Fruit fly (Drosophila melanogaster): ENCODE measurements around the gene CapaR.
A peak's percentile ranks its signal among the peaks of the same experiment; 100 is the strongest.

CapaR gene

DNA sequence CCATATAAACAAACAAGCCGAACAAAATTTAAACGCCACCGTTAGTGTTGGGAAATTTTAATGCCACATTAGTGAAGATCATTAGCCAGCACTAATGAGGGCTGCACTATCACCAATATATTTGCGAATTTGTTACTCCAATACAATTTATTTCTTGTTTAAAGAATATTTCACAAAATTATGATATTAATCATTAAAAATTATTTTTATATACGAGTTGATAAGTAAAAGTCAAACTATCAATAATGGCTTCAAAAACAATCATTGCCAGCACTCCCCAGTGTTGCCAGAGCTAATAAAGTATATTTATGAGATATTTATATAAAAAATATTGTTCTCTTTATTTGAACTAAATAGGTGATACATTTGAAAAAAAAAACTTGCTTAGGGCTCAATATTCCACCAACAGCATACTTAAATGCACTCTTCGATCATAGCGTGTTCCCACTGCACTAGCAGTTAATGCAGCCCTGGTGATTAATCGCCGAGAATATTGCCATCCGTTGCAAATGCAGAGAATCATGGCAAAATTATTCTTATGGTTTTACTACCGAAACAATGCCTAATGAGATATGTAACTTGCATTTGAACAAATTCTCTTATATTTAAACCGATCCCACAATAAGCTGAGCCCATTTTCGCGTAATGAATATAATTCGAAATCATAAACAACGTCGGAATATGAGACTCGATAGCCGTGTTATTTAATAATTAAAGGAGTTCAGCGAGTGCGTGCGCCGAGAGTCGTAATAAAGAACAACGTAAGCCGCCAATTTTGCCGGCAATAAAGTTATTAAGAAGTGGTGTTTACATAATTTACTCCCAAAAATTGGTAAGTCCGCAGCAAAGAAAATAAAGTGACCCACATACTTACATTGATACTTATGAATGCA is 45.9 kb downstream of the CapaR start, which contains the start of the genes SAK and Cdk12 (continued):
- no peak for TF ChIP-seq D (optimal IDR thresholded peaks at IDR 0.05)
- TF ChIP-seq D (GFP tag; optimal IDR thresholded peaks at IDR 0.05) = peak; percentile 81
- TF ChIP-seq pnt (GFP tag; optimal IDR thresholded peaks at IDR 0.05) = peak; percentile 71
- peak; percentile 82 for TF ChIP-seq E2f1 (GFP tag; IDR thresholded peaks at IDR 0.05)
- TF ChIP-seq cad (GFP tag; optimal IDR thresholded peaks at IDR 0.05) = no peak
- peak; percentile 10 for TF ChIP-seq CG1792 (GFP tag; optimal IDR thresholded peaks at IDR 0.05)
- TF ChIP-seq dm (GFP tag; optimal IDR thresholded peaks at IDR 0.05) = peak; percentile 68
- TF ChIP-seq CG12391 (tag; optimal IDR thresholded peaks at IDR 0.05) = peak; percentile 91
- peak; percentile 36 for TF ChIP-seq Hand (GFP tag; optimal IDR thresholded peaks at IDR 0.05)
- TF ChIP-seq bbx (GFP tag; IDR thresholded peaks at IDR 0.05; ENCODE audit: partially characterized antibody) = no peak
- TF ChIP-seq CG8290 (GFP tag; optimal IDR thresholded peaks at IDR 0.05) = peak; percentile 82
- TF ChIP-seq CG8290 (tag; optimal IDR thresholded peaks at IDR 0.05) = peak; percentile 58 to 62
- peak; percentile 72 for TF ChIP-seq HmgZ (tag; optimal IDR thresholded peaks at IDR 0.05)
- peak; percentile 45 for TF ChIP-seq CG3995 (GFP tag; optimal IDR thresholded peaks at IDR 0.05)
- no peak for TF ChIP-seq da (GFP tag; optimal IDR thresholded peaks at IDR 0.05)
- peak; percentile 64 for TF ChIP-seq Sry-β (GFP tag; optimal IDR thresholded peaks at IDR 0.05)
- TF ChIP-seq Meics (GFP tag; optimal IDR thresholded peaks at IDR 0.05) = peak; percentile 85
- TF ChIP-seq CHES-1-like (GFP tag; optimal IDR thresholded peaks at IDR 0.05) = peak; percentile 28
- TF ChIP-seq NK7.1 (GFP tag; optimal IDR thresholded peaks at IDR 0.05) = peak; percentile 13
- TF ChIP-seq nmo (GFP tag; optimal IDR thresholded peaks at IDR 0.05) = peak; percentile 90
- peak; percentile 55 for TF ChIP-seq trh (GFP tag; optimal IDR thresholded peaks at IDR 0.05)
- TF ChIP-seq seq (GFP tag; IDR thresholded peaks at IDR 0.05) = peak; percentile 64
- peak; percentile 86 for TF ChIP-seq tin (GFP tag; optimal IDR thresholded peaks at IDR 0.05)
- no peak for TF ChIP-seq sim (GFP tag; IDR thresholded peaks at IDR 0.05)
- TF ChIP-seq CG30403 (GFP tag; optimal IDR thresholded peaks at IDR 0.05) = peak; percentile 92
- TF ChIP-seq Sox102F (GFP tag; optimal IDR thresholded peaks at IDR 0.05) = peak; percentile 79
- TF ChIP-seq Elba2 (GFP tag; optimal IDR thresholded peaks at IDR 0.05) = peak; percentile 77
- TF ChIP-seq Opbp (GFP tag; IDR thresholded peaks at IDR 0.05; ENCODE audit: partially characterized antibody) = peak; percentile 44; the same call in 1 of the 3 replicates
- peak; percentile 72 for TF ChIP-seq CG12769 (tag; optimal IDR thresholded peaks at IDR 0.05)
- TF ChIP-seq stwl (tag; optimal IDR thresholded peaks at IDR 0.05) = peak; percentile 93
- TF ChIP-seq Bgb (GFP tag; IDR thresholded peaks at IDR 0.05; ENCODE audit: partially characterized antibody) = peak; percentile 36; the same call in 1 of the 2 replicates
- peak; percentile 73 for TF ChIP-seq CG3407 (GFP tag; optimal IDR thresholded peaks at IDR 0.05)
- peak; percentile 66; the same call in 2 of the 3 replicates for TF ChIP-seq H15 (GFP tag; IDR thresholded peaks at IDR 0.05)
- peak; percentile 83 for TF ChIP-seq CG4820 (GFP tag; optimal IDR thresholded peaks at IDR 0.05)
- no peak for TF ChIP-seq HmgD (GFP tag; optimal IDR thresholded peaks at IDR 0.05)
- TF ChIP-seq Xbp1 (GFP tag; optimal IDR thresholded peaks at IDR 0.05) = peak; percentile 88
- peak; percentile 82 for TF ChIP-seq ttk (GFP tag; IDR thresholded peaks at IDR 0.05)
- peak; percentile 64; the same call in 1 of the 2 replicates for TF ChIP-seq rib (GFP tag; IDR thresholded peaks at IDR 0.05)
- TF ChIP-seq CG8765 (GFP tag; IDR thresholded peaks at IDR 0.05) = peak; percentile 67
- TF ChIP-seq CG34422 (GFP tag; IDR thresholded peaks at IDR 0.05) = peak; percentile 77
- peak; percentile 89 for TF ChIP-seq MESR4 (GFP tag; optimal IDR thresholded peaks at IDR 0.05)
- TF ChIP-seq eyg (GFP tag; optimal IDR thresholded peaks at IDR 0.05) = no peak
- peak; percentile 17 to 83 for TF ChIP-seq bsh (GFP tag; optimal IDR thresholded peaks at IDR 0.05)
- no peak; the same call in 1 of the 2 replicates for TF ChIP-seq Gsc (GFP tag; IDR thresholded peaks at IDR 0.05)
- TF ChIP-seq CG6765 (GFP tag; optimal IDR thresholded peaks at IDR 0.05) = peak; percentile 76
- TF ChIP-seq sens (GFP tag) = peak; percentile 91
- peak; percentile 88 for TF ChIP-seq CG1602 (GFP tag; optimal IDR thresholded peaks at IDR 0.05)
- peak; percentile 77 for TF ChIP-seq D19A (tag; optimal IDR thresholded peaks at IDR 0.05)
- no peak; the same call in 2 of the 3 replicates for TF ChIP-seq zen2 (GFP tag; IDR thresholded peaks at IDR 0.05; ENCODE audit: partially characterized antibody)

Measured in whole organism, embryonic.